Worm (Caenorhabditis elegans): ENCODE data around the gene R74.8.

DNA sequence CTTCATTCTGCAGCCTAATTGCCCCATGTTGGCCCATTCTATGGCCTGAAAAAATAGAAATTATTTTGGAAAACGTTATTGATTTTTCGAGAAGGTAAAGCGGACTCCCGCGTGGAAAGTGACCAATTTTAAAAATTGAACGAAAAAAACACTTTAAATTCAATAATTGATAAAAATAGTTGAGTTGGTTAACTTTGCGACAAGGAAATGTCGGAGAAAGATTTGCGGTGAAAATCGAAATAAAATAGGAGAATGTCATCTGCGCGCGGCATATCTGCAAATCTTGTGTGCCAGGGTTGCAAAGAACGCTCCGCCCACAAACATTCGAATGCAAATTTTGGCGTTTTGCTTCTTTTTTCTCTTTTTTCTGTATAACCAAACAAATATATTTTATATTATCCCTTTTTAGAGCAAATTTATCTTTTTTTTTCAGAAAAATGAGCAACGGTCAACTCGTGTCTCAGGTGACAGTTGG is 35.1 kb upstream of the R74.8 start, which contains the start of the genes rnf-121 and C16C10.4:
- no peak for TF ChIP-seq ama-1 (optimal IDR thresholded peaks at IDR 0.05)
- peak; percentile 83 for TF ChIP-seq flt-1 (GFP tag; IDR thresholded peaks at IDR 0.05)
- TF ChIP-seq hmg-4 (GFP tag; optimal IDR thresholded peaks at IDR 0.05) = peak; percentile 97
- TF ChIP-seq pes-1 (GFP tag; IDR thresholded peaks at IDR 0.05) = peak; percentile 91

Measured in whole organism, early embryonic.